Worm (Caenorhabditis elegans) whole organism, midembryonic: ENCODE measurements around the gene ubc-26.

Experiments used
- T22C8.4 ChIP-seq: fragments of 200-800 bp; sonication (Bioruptor generic); IDR thresholded peaks from 2 replicates; pipeline ENCODE4 v1.3.6; 2022; ENCODE audit warnings: missing genetic modification characterization, missing compliant biosample characterization
- cog-1 ChIP-seq: sonication (generic microtip); optimal IDR thresholded peaks from 2 replicates; lab custom pipeline; 2016; ENCODE audit warnings: missing genetic modification characterization, missing compliant biosample characterization
- flt-1 ChIP-seq: fragments of 200-800 bp; sonication (Bioruptor generic); IDR thresholded peaks from 2 replicates; pipeline ENCODE4 v1.3.6; 2022; ENCODE audit warnings: missing genetic modification characterization, missing compliant biosample characterization
- ref-1 ChIP-seq: fragments of 200-800 bp; sonication (Bioruptor generic); conservative IDR thresholded peaks from 2 replicates; pipeline ENCODE4 v1.3.6; 2022; ENCODE audit warnings: missing genetic modification reagents, missing genetic modification characterization, missing compliant biosample characterization
- ztf-23 ChIP-seq: fragments of 200-800 bp; sonication (Bioruptor generic); IDR thresholded peaks from 2 replicates; pipeline ENCODE4 v1.3.6; 2022; ENCODE audit warnings: missing genetic modification reagents, missing genetic modification characterization, missing compliant biosample characterization
- ztf-29 ChIP-seq: fragments of 200-800 bp; sonication (Bioruptor generic); IDR thresholded peaks from 2 replicates; pipeline ENCODE4 v1.3.6; 2022; ENCODE audit warnings: missing genetic modification reagents, missing genetic modification characterization, missing compliant biosample characterization

- TF ChIP-seq cog-1 (tag; lab: Kevin White, UChicago) (no peak), ztf-29 (GFP tag; lab: Robert Waterston, UW) (no peak), flt-1 (GFP tag; lab: Robert Waterston, UW) (no peak), T22C8.4 (GFP tag; lab: Robert Waterston, UW) (no peak), ztf-23 (GFP tag; lab: Robert Waterston, UW) (peak; percentile 47; the same call in 1 of the 2 replicates), ref-1 (GFP tag; lab: Robert Waterston, UW) (no peak)
Observed at ce11 chrII:2931564-2931963, 31.4 kb upstream of the ubc-26 start.
